Worm (Caenorhabditis elegans) whole organism, L4/young adult: ENCODE data around the gene lst-2.

Experiments
- W03F9.2 ChIP-seq: fragments of 150-350 bp; optimal IDR thresholded peaks from 2 replicates; lab custom pipeline; 2014; ENCODE audit warnings: missing biosample characterization, missing genetic modification characterization
- dao-5 ChIP-seq: sonication (generic microtip); optimal IDR thresholded peaks from 2 replicates; lab custom pipeline; 2016; ENCODE audit warnings: missing genotype, missing genetic modification characterization, moderate library complexity, missing compliant biosample characterization

ce11 chrX:4367414-4367813 is 15.8 kb downstream of the lst-2 start, which contains the start of gene R160.10:
- TF ChIP-seq dao-5 (no peak), W03F9.2 (tag; lab: Kevin White, UChicago) (no peak)
